Worm (Caenorhabditis elegans) whole organism, midembryonic: ENCODE results near the gene abu-8.

Experiments used
- cog-1 ChIP-seq: sonication (generic microtip); optimal IDR thresholded peaks from 2 replicates; lab custom pipeline; 2016; ENCODE audit warnings: missing genetic modification characterization, missing compliant biosample characterization
- flt-1 ChIP-seq: fragments of 200-800 bp; sonication (Bioruptor generic); IDR thresholded peaks from 2 replicates; pipeline ENCODE4 v1.3.6; 2022; ENCODE audit warnings: missing genetic modification characterization, missing compliant biosample characterization
- med-1 ChIP-seq: sonication (generic microtip); optimal IDR thresholded peaks from 2 replicates; lab custom pipeline; 2017; ENCODE audit warnings: missing genetic modification characterization, mild to moderate bottlenecking, missing compliant biosample characterization, antibody characterized with exemption, missing genetic modification reagents; ENCODE audit not compliant: insufficient read depth
- ztf-23 ChIP-seq: fragments of 200-800 bp; sonication (Bioruptor generic); IDR thresholded peaks from 2 replicates; pipeline ENCODE4 v1.3.6; 2022; ENCODE audit warnings: missing genetic modification reagents, missing genetic modification characterization, missing compliant biosample characterization
- ztf-29 ChIP-seq: fragments of 200-800 bp; sonication (Bioruptor generic); IDR thresholded peaks from 2 replicates; pipeline ENCODE4 v1.3.6; 2022; ENCODE audit warnings: missing genetic modification reagents, missing genetic modification characterization, missing compliant biosample characterization

Gene abu-8

DNA sequence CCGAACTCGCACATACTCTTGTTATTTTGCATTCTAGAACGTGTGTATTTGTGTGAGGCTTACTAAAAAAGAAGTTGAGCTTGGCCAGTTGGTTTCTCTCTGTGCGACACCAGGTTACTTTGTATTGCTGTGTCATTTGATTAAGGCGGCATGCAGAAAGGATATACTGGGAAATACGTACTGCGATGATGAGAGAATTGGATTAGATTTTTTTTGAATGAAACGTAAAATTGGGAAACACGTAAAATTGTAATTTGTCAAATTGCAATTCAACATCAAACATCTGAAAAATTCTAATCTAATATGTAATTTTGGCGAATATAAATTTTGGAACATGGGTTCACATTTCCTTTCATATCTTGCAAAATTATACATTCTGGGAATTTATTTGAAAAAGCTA lies 50.6 kb downstream of the abu-8 start, which contains the start of gene srh-129:
Gene srh-129, minus strand, starts transcription at position 101 of the 400 bp plus-strand sequence.
- TF ChIP-seq ztf-29 (GFP tag; lab: Robert Waterston, UW) = no peak
- TF ChIP-seq med-1 = no peak
- no peak for TF ChIP-seq flt-1
- no peak for TF ChIP-seq ztf-23 (GFP tag; lab: Robert Waterston, UW)
- no peak for TF ChIP-seq cog-1
